Worm (Caenorhabditis elegans) whole organism, young adult: Measurements from ENCODE around the gene acr-2.

ENCODE experiments used
- B0019.2 ChIP-seq: fragments of 200-800 bp; sonication (Bioruptor generic); conservative IDR thresholded peaks from 2 replicates; pipeline ENCODE4 v1.3.6; 2022; ENCODE audit warnings: missing genetic modification reagents, missing genetic modification characterization, missing compliant biosample characterization
- B0035.1 ChIP-seq: sonication (generic microtip); optimal IDR thresholded peaks from 2 replicates; lab custom pipeline; 2016; ENCODE audit warnings: missing genetic modification characterization, mild to moderate bottlenecking, missing compliant biosample characterization, missing genotype, missing genetic modification reagents
- B0261.1 ChIP-seq: sonication (generic microtip); optimal IDR thresholded peaks from 2 replicates; lab custom pipeline; 2016; ENCODE audit warnings: mild to moderate bottlenecking, missing genetic modification characterization, moderate library complexity, missing compliant biosample characterization
- F37B4.10 ChIP-seq: fragments of 200-800 bp; sonication (Bioruptor generic); IDR thresholded peaks from 2 replicates; pipeline ENCODE4 v1.3.6; 2022; ENCODE audit warnings: missing genetic modification characterization, missing compliant biosample characterization
- F55B11.4 ChIP-seq: sonication (generic microtip); optimal IDR thresholded peaks from 2 replicates; lab custom pipeline; 2016; ENCODE audit warnings: missing compliant biosample characterization, missing genetic modification characterization, borderline replicate concordance; ENCODE audit not compliant: insufficient read depth
- Y53F4B.3 ChIP-seq: fragments of 200-800 bp; sonication (Bioruptor generic); IDR thresholded peaks from 2 replicates; pipeline ENCODE4 v1.3.6; 2022; ENCODE audit warnings: missing genetic modification reagents, missing genetic modification characterization, missing compliant biosample characterization
- Y53G8AR.9 ChIP-seq: fragments of 200-800 bp; sonication (Bioruptor generic); conservative IDR thresholded peaks from 2 replicates; pipeline ENCODE4 v1.3.6; 2022; ENCODE audit warnings: missing genetic modification reagents, missing genetic modification characterization, missing compliant biosample characterization
- Y67H2A.10 ChIP-seq: fragments of 200-800 bp; sonication (Bioruptor generic); conservative IDR thresholded peaks from 2 replicates; pipeline ENCODE4 v1.3.6; 2022; ENCODE audit warnings: missing genetic modification reagents, missing genetic modification characterization, missing compliant biosample characterization
- Y79H2A.3 ChIP-seq: fragments of 200-800 bp; sonication (Bioruptor generic); conservative IDR thresholded peaks from 2 replicates; pipeline ENCODE4 v1.3.6; 2022; ENCODE audit warnings: missing genetic modification reagents, missing genetic modification characterization, missing compliant biosample characterization
- Y95B8A.8 ChIP-seq: fragments of 200-800 bp; sonication (Bioruptor generic); IDR thresholded peaks from 2 replicates; pipeline ENCODE4 v1.3.6; 2022; ENCODE audit warnings: missing genetic modification reagents, missing genetic modification characterization, missing compliant biosample characterization
- aptf-2 ChIP-seq: fragments of 200-800 bp; sonication (Bioruptor generic); conservative IDR thresholded peaks from 2 replicates; pipeline ENCODE4 v1.3.6; 2022; ENCODE audit warnings: missing genetic modification reagents, missing genetic modification characterization, missing compliant biosample characterization
- aptf-3 ChIP-seq: fragments of 200-800 bp; sonication (Bioruptor generic); IDR thresholded peaks from 2 replicates; pipeline ENCODE4 v1.3.6; 2022; ENCODE audit warnings: missing genetic modification characterization, missing compliant biosample characterization
- athp-1 ChIP-seq: sonication (generic microtip); optimal IDR thresholded peaks from 2 replicates; lab custom pipeline; 2017; ENCODE audit warnings: mild to moderate bottlenecking, missing genetic modification characterization, missing compliant biosample characterization
- attf-5 ChIP-seq: fragments of 200-800 bp; sonication (Bioruptor generic); optimal IDR thresholded peaks from 2 replicates; lab custom pipeline; 2018; ENCODE audit warnings: mild to moderate bottlenecking, missing genetic modification characterization, missing compliant biosample characterization
- bed-2 ChIP-seq: fragments of 200-800 bp; sonication (Bioruptor generic); IDR thresholded peaks from 2 replicates; pipeline ENCODE4 v1.3.6; 2022; ENCODE audit warnings: missing genetic modification reagents, missing genetic modification characterization, missing compliant biosample characterization
- ccch-3 ChIP-seq: fragments of 200-800 bp; sonication (Bioruptor generic); optimal IDR thresholded peaks from 2 replicates; lab custom pipeline; 2018; ENCODE audit warnings: mild to moderate bottlenecking, missing genetic modification characterization, missing compliant biosample characterization
- cebp-1 ChIP-seq, 2 experiments: fragments of 200-800 bp in 1 of 2; sonication (Bioruptor generic) in 1 of 2; sonication (generic microtip) in 1 of 2; IDR thresholded peaks in 1 of 2; optimal IDR thresholded peaks in 1 of 2; 2 replicates each; pipeline versions ENCODE4 v1.3.6 to Lab custom; 2017 to 2022; ENCODE audit warnings: missing compliant biosample characterization in 2 of 2, missing genetic modification characterization in 2 of 2, mild to moderate bottlenecking in 1 of 2, missing genetic modification reagents in 1 of 2, moderate library complexity in 1 of 2
- cebp-2 ChIP-seq: fragments of 200-800 bp; sonication (Bioruptor generic); IDR thresholded peaks from 2 replicates; pipeline ENCODE4 v1.3.6; 2022; ENCODE audit warnings: missing genetic modification characterization, missing compliant biosample characterization
- ceh-58 ChIP-seq: fragments of 200-800 bp; sonication (Bioruptor generic); IDR thresholded peaks from 2 replicates; pipeline ENCODE4 v1.3.6; 2022; ENCODE audit warnings: missing genetic modification characterization, missing compliant biosample characterization
- ceh-79 ChIP-seq: sonication (generic microtip); optimal IDR thresholded peaks from 2 replicates; lab custom pipeline; 2017; ENCODE audit warnings: mild to moderate bottlenecking, missing genetic modification characterization, missing compliant biosample characterization
- dpl-1 ChIP-seq: fragments of 150-350 bp; optimal IDR thresholded peaks from 2 replicates; lab custom pipeline; 2014; ENCODE audit warnings: missing biosample characterization, missing genetic modification reagents, missing genetic modification characterization
- ets-4 ChIP-seq: fragments of 200-800 bp; sonication (Bioruptor generic); optimal IDR thresholded peaks from 2 replicates; lab custom pipeline; 2018; ENCODE audit warnings: mild to moderate bottlenecking, missing genetic modification characterization, missing compliant biosample characterization
- fkh-3 ChIP-seq: sonication (generic microtip); optimal IDR thresholded peaks from 2 replicates; lab custom pipeline; 2016; ENCODE audit warnings: mild to moderate bottlenecking, missing genetic modification characterization, missing compliant biosample characterization
- hlh-12 ChIP-seq: sonication (generic microtip); optimal IDR thresholded peaks from 2 replicates; lab custom pipeline; 2016; ENCODE audit warnings: missing genetic modification characterization, missing compliant biosample characterization
- lag-1 ChIP-seq: fragments of 200-800 bp; sonication (Bioruptor generic); IDR thresholded peaks from 2 replicates; pipeline ENCODE4 v1.3.6; 2022; ENCODE audit warnings: missing genetic modification reagents, missing genetic modification characterization, missing compliant biosample characterization
- let-607 ChIP-seq, 2 experiments: fragments of 200-800 bp in 1 of 2; sonication (Bioruptor generic) in 1 of 2; sonication (generic microtip) in 1 of 2; optimal IDR thresholded peaks; 2 replicates each; lab custom pipeline; 2016 to 2018; ENCODE audit warnings: mild to moderate bottlenecking in 2 of 2, missing compliant biosample characterization in 2 of 2, missing genetic modification characterization in 2 of 2, moderate library complexity in 2 of 2, missing genotype in 1 of 2
- lin-26 ChIP-seq: fragments of 200-800 bp; sonication (Bioruptor generic); IDR thresholded peaks from 2 replicates; pipeline ENCODE4 v1.3.6; 2022; ENCODE audit warnings: missing genetic modification reagents, missing genetic modification characterization, missing compliant biosample characterization
- lin-54 ChIP-seq: fragments of 200-800 bp; sonication (Bioruptor generic); optimal IDR thresholded peaks from 2 replicates; lab custom pipeline; 2018; ENCODE audit warnings: mild to moderate bottlenecking, missing genetic modification characterization, missing compliant biosample characterization
- lsl-1 ChIP-seq: fragments of 200-800 bp; sonication (Bioruptor generic); optimal IDR thresholded peaks from 2 replicates; lab custom pipeline; 2018; ENCODE audit warnings: mild to moderate bottlenecking, missing genetic modification characterization, moderate library complexity, missing compliant biosample characterization
- mes-4 ChIP-seq: sonication (generic microtip); optimal IDR thresholded peaks from 2 replicates; lab custom pipeline; 2016; ENCODE audit warnings: missing genotype, missing genetic modification characterization, missing compliant biosample characterization
- rec-8 ChIP-seq, 2 experiments: sonication (generic microtip); optimal IDR thresholded peaks; 2 replicates each; lab custom pipeline; 2016; ENCODE audit warnings: mild to moderate bottlenecking in 2 of 2, missing genetic modification characterization in 2 of 2, missing genetic modification reagents in 2 of 2, missing genotype in 2 of 2, missing biosample characterization in 1 of 2, missing compliant biosample characterization in 1 of 2, moderate library complexity in 1 of 2
- repo-1 ChIP-seq: sonication (generic microtip); optimal IDR thresholded peaks from 2 replicates; lab custom pipeline; 2017; ENCODE audit warnings: mild to moderate bottlenecking, missing genetic modification characterization, missing compliant biosample characterization
- rpc-1 ChIP-seq, 2 experiments: fragments of 150-350 bp in 1 of 2; sonication (generic microtip) in 1 of 2; optimal IDR thresholded peaks; 2 replicates each; lab custom pipeline; 2014 to 2018; ENCODE audit warnings: missing biosample characterization in 1 of 2, missing genetic modification characterization in 1 of 2, missing genetic modification reagents in 1 of 2, missing genotype in 1 of 2
- snpc-4 ChIP-seq, 5 experiments: fragments of 150-350 bp in 1 of 5; sonication (generic microtip) in 4 of 5; optimal IDR thresholded peaks; 2 replicates each; lab custom pipeline; 2014 to 2018; ENCODE audit warnings: missing genetic modification characterization in 5 of 5, missing biosample characterization in 3 of 5, antibody characterized with exemption in 2 of 5, mild to moderate bottlenecking in 2 of 5, missing compliant biosample characterization in 2 of 5, missing genotype in 2 of 5, moderate library complexity in 2 of 5, missing genetic modification reagents in 1 of 5
- somi-1 ChIP-seq: fragments of 200-800 bp; sonication (Bioruptor generic); optimal IDR thresholded peaks from 2 replicates; lab custom pipeline; 2018; ENCODE audit warnings: mild to moderate bottlenecking, missing genetic modification characterization, missing compliant biosample characterization
- tbp1 ChIP-seq: fragments of 200-800 bp; sonication (Bioruptor generic); optimal IDR thresholded peaks from 2 replicates; lab custom pipeline; 2018; ENCODE audit warnings: mild to moderate bottlenecking, missing genetic modification characterization, missing compliant biosample characterization
- ztf-28 ChIP-seq: fragments of 200-800 bp; sonication (Bioruptor generic); IDR thresholded peaks from 2 replicates; pipeline ENCODE4 v1.3.6; 2022; ENCODE audit warnings: missing genetic modification reagents, missing genetic modification characterization, missing compliant biosample characterization
- ztf-3 ChIP-seq: fragments of 200-800 bp; sonication (Bioruptor generic); optimal IDR thresholded peaks from 2 replicates; lab custom pipeline; 2018; ENCODE audit warnings: mild to moderate bottlenecking, missing genetic modification characterization, missing compliant biosample characterization
- ztf-6 ChIP-seq: fragments of 200-800 bp; sonication (Bioruptor generic); IDR thresholded peaks from 2 replicates; pipeline ENCODE4 v1.3.6; 2022; ENCODE audit warnings: missing genetic modification reagents, missing genetic modification characterization, missing compliant biosample characterization

The acr-2 gene

DNA sequence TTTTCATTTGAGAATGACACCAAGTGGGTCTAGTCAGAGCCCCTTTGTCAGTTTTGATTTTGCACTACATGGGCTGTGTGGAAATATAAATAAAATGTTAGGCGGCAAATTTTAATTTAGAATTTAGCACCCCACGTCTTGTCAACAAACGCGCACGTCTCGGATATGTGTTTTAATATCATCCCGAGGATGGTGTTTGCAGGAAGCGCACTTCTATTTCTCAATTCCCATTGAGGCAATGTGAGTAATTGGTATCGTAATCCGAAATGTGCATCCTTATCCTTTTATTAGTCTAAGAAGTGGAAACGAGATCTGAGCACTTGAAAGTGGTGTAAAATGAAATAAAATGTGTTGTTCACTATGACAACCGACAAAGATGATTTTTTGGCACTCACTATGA, 14.6 kb upstream of the acr-2 start:
- TF ChIP-seq B0035.1, result no peak
- TF ChIP-seq B0261.1 (tag; lab: Kevin White, UChicago), result no peak

DNA sequence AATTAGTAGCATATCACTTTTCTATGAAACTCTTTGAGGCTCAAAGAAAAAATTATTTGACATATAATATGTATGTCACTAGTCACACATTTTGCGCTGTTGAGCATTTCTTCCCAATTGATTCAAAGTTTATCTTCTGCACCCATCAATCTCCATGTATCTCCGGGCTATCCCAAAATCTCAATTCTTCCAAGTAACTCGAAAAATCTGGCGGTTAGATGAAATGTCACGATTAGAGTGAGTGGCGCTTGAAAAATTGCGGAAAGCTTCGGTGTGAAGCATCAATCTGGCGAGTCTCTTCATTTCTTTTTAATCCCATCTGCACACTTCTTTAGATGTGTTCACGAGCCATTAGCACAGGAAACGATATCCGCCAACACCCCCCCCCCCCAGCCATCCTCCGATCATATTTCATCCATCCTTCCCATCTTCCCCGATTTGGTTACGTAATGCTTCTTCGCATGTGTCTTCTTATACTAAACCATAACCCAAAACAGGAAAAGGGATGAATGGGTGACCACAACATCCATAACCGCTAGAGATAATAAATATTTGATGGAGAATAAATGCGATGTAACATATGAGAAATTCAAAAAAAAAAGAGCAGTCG, 13.3 kb upstream of the acr-2 start:
- no peak for TF ChIP-seq Y95B8A.8 (GFP tag; lab: Robert Waterston, UW)
- no peak for TF ChIP-seq aptf-3 (GFP tag; lab: Robert Waterston, UW)

DNA sequence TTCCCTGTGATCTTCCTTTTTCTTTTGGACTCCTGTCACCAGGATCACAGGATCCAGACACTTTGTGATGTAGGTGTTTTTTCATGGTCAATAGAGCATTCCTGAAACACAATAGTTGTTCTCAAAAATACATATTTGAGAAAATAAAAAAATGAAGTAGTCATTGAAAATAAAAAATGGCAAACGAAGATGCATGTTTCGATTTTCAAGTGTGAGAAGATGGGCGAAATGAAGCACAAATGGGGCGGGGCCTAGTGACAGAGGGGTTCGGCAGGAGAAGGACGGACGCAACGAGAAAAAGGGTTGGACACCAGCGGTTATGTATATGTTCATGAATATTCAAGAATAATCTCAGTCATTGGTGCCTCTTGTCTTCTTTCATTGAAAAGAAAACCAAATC, 12.4 kb upstream of the acr-2 start, which contains the start of gene F38B6.6:
TSS of gene F38B6.6 (minus strand) at position 101 of the 400 bp plus-strand sequence.
- TF ChIP-seq snpc-4 (GFP tag; optimal IDR thresholded peaks at IDR 0.05; lab: Kevin White, UChicago) (no peak), snpc-4 (tag; optimal IDR thresholded peaks at IDR 0.05; lab: Kevin White, UChicago) (no peak), fkh-3 (no peak), somi-1 (no peak), let-607 (tag; optimal IDR thresholded peaks at IDR 0.05; lab: Kevin White, UChicago) (no peak), F55B11.4 (tag; lab: Kevin White, UChicago) (no peak), rpc-1 (optimal IDR thresholded peaks at IDR 0.05; lab: Kevin White, UChicago) (no peak), rpc-1 (tag; optimal IDR thresholded peaks at IDR 0.05; lab: Kevin White, UChicago) (no peak), Y53F4B.3 (GFP tag; lab: Robert Waterston, UW) (no peak), ztf-6 (GFP tag; lab: Robert Waterston, UW) (no peak), ztf-28 (GFP tag; lab: Robert Waterston, UW) (no peak), Y95B8A.8 (GFP tag; lab: Robert Waterston, UW) (no peak), lin-54 (GFP tag; lab: Kevin White, UChicago) (no peak), Y53G8AR.9 (GFP tag; lab: Robert Waterston, UW) (no peak), dpl-1 (no peak), hlh-12 (tag; lab: Kevin White, UChicago) (no peak), F37B4.10 (GFP tag; lab: Robert Waterston, UW) (no peak), tbp1 (GFP tag; lab: Kevin White, UChicago) (no peak), ceh-79 (tag; lab: Kevin White, UChicago) (no peak), attf-5 (no peak), Y79H2A.3 (GFP tag; lab: Robert Waterston, UW) (no peak), ccch-3 (no peak)
- TF ChIP-seq, all 124 proteins: peak for 0

DNA sequence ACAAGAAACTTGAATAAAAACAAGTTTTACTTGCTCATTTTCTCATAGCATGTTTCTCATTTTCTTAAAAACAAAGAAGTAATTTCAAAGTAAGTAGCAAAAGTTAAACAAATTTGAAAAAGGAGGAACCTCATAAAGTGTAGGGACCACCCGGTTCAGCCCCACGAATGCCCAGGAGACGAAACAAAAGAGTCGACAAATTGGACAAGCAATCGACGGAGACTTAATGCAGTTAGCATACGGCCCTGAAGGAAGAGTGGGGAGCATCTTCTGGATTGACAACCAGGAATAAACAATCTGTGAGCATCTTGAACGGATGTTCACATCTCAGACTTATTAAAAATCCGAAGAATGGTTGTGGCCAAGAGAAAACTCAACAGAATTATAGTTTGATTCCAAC, 10.7 kb upstream of the acr-2 start:
- TF ChIP-seq ets-4 (GFP tag; lab: Kevin White, UChicago) (no peak), rec-8 (tag; optimal IDR thresholded peaks at IDR 0.05; lab: Kevin White, UChicago) (no peak), ztf-3 (GFP tag; lab: Kevin White, UChicago) (no peak), mes-4 (tag; lab: Kevin White, UChicago) (no peak), aptf-2 (GFP tag; lab: Robert Waterston, UW) (no peak), Y67H2A.10 (no peak), lin-26 (GFP tag; lab: Robert Waterston, UW) (no peak), cebp-2 (GFP tag; lab: Robert Waterston, UW) (no peak), cebp-1 (GFP tag; IDR thresholded peaks at IDR 0.05; lab: Robert Waterston, UW) (no peak), cebp-1 (tag; optimal IDR thresholded peaks at IDR 0.05; lab: Kevin White, UChicago) (no peak), lag-1 (GFP tag; lab: Robert Waterston, UW) (no peak), rpc-1 (optimal IDR thresholded peaks at IDR 0.05; lab: Kevin White, UChicago) (no peak), rpc-1 (tag; optimal IDR thresholded peaks at IDR 0.05; lab: Kevin White, UChicago) (no peak), ceh-58 (GFP tag; lab: Robert Waterston, UW) (no peak), lsl-1 (GFP tag; lab: Kevin White, UChicago) (no peak), repo-1 (tag; lab: Kevin White, UChicago) (no peak), bed-2 (GFP tag; lab: Robert Waterston, UW) (no peak), B0019.2 (GFP tag; lab: Robert Waterston, UW) (no peak), athp-1 (tag; lab: Kevin White, UChicago) (no peak)
